Worm (Caenorhabditis elegans) whole organism, L4/young adult: Measurements from ENCODE around the gene phat-4.

Experiments used
- dao-5 ChIP-seq: sonication (generic microtip); optimal IDR thresholded peaks from 2 replicates; lab custom pipeline; 2016; ENCODE audit warnings: missing genotype, missing genetic modification characterization, moderate library complexity, missing compliant biosample characterization
- him-1 ChIP-seq: sonication (generic microtip); optimal IDR thresholded peaks from 2 replicates; lab custom pipeline; 2016; ENCODE audit warnings: missing genotype, missing genetic modification reagents, missing genetic modification characterization, missing compliant biosample characterization

ce11 chrV:4151400-4151799, 21.7 kb downstream of the phat-4 start:
- TF ChIP-seq him-1: no peak
- TF ChIP-seq dao-5 (tag; lab: Kevin White, UChicago): no peak
